Fruit fly (Drosophila melanogaster) whole organism: ENCODE measurements around the gene CG18476.

Experiments
- CG8478 ChIP-seq: fragments of >200 bp; optimal IDR thresholded peaks from 2 replicates; lab custom pipeline; 2018; ENCODE audit warnings: inconsistent platforms
- Dll ChIP-seq: fragments of >200 bp; optimal IDR thresholded peaks from 2 replicates; lab custom pipeline; 2017

DNA sequence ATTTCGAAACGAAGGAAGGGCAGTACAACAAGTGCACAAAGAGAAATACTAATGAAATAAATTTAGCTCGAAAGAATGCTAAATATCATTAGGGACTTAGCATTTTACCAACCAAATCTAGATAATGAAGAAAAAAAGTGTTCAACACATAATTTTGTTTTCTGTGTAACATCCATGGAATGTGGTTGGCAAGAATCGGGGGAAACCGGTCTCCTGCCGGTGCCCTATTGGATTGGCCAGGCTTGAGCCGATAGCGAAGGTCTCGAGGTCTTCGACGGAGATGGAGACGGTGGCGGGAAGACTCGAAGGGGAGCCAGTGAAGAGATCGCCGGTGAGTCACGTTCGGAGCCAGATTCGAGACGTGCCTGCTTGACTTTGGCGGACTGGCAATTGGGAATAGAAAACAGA is 20.1 kb downstream of the CG18476 start:
- no peak for TF ChIP-seq Dll (lab: Kevin White, UChicago)
- TF ChIP-seq CG8478 = no peak
